Worm (Caenorhabditis elegans): ENCODE results near the gene dli-1.
"Not testable (repeated sequence)": the region's sequence is repeated elsewhere in the genome, so short reads cannot be mapped to it uniquely, and the experiment has no call there.

The dli-1 gene

DNA sequence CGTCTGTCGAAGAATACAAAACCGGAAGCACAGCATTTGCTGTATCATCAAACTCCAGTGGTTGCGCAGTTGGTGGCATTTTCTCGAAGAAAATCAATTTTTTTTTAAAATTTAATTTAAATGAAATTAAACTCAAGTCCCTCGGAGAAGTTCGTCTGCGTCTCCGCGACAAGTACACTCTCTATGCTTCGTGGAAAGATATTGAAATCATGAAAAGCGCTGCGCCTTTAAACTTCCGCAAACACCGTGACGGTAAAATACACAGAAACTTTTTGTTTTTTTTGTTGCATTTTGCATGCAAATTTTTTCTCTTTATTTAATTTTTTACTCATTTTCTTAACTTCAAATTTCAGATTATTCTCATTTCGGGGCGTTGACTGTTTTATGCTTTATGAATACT is at the start of gene dli-1, which contains the start of the genes tin-9.2 and exos-4.1 (continued):
- TF ChIP-seq nhr-111 (GFP tag; optimal IDR thresholded peaks at IDR 0.05): no peak

DNA sequence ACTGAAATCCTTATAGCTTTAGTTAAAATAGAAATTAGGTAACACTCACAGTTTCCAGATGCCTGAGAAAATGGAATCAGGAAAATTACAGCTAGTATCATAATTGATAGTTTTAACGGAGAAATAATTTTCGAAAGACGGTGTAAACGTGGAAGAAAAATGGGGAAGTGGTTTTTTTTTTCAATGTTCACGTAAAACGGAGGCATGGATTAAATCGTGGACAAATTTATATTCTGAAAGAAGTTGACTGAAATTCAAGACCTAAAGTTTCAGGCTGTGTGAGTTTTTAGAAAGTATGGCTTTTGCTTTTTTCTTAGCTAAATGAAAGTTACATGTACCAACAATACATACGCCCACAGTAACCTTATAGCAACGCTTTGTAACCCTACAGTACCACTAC is 43.7 kb upstream of the dli-1 start, which contains the start of gene spe-43:
TSS of gene spe-43 (minus strand) at position 101 of the 400 bp plus-strand sequence.
- TF ChIP-seq ceh-62 (tag; optimal IDR thresholded peaks at IDR 0.05) (no peak), egl-43 (GFP tag; IDR thresholded peaks at IDR 0.05) (no peak), lin-38 (GFP tag; IDR thresholded peaks at IDR 0.05) (no peak), php-3 (GFP tag; IDR thresholded peaks at IDR 0.05) (no peak), set-16 (GFP tag; IDR thresholded peaks at IDR 0.05) (no peak), unc-62 (GFP tag; optimal IDR thresholded peaks at IDR 0.05 in 1 of 2) (no peak), unc-62 (tag; optimal IDR thresholded peaks at IDR 0.05) (no peak), snpc-4 (tag; optimal IDR thresholded peaks at IDR 0.05) (no peak), F10B5.3 (tag; optimal IDR thresholded peaks at IDR 0.05) (no peak), nhr-237 (tag; optimal IDR thresholded peaks at IDR 0.05) (no peak), nhr-102 (tag; optimal IDR thresholded peaks at IDR 0.05) (no peak), zip-11 (GFP tag; IDR thresholded peaks at IDR 0.05) (no peak), Y5F2A.4 (GFP tag; optimal IDR thresholded peaks at IDR 0.05) (no peak), ceh-44 (GFP tag; IDR thresholded peaks at IDR 0.05) (no peak), dpl-1 (GFP tag; optimal IDR thresholded peaks at IDR 0.05) (no peak), nhr-11 (tag; optimal IDR thresholded peaks at IDR 0.05) (no peak), aly-2 (tag; optimal IDR thresholded peaks at IDR 0.05) (no peak), T26A8.4 (GFP tag; IDR thresholded peaks at IDR 0.05) (no peak), duxl-1 (tag; optimal IDR thresholded peaks at IDR 0.05; ENCODE audit: poor library complexity) (no peak), skn-1 (tag; optimal IDR thresholded peaks at IDR 0.05) (no peak)

DNA sequence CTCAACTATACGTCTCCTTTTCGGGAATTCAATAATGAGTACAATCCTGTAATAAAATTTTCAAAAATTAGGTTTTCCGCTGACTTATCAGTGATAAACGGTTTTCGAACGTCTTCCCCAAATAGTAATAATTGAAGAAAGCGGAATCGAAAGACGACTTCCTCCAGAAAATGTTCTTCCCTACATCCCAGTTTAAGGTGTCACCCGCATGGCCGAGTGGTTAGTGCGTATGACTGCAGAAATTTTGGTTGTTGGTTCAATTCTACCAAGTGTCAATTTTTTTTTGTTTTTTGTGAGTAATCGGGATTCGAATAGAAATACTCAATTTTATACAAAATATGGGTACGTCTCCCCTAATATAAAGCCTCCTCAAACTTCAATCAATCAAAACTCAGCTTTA is 42.2 kb upstream of the dli-1 start:
- TF ChIP-seq D1046.2 (GFP tag; IDR thresholded peaks at IDR 0.05) (peak; percentile 44; the same call in 1 of the 2 replicates), pha-4 (GFP tag; IDR thresholded peaks at IDR 0.05) (peak; percentile 76), snpc-1.2 (GFP tag; IDR thresholded peaks at IDR 0.05) (peak; percentile 87), lin-38 (GFP tag; IDR thresholded peaks at IDR 0.05) (peak; percentile 76), Y48G9A.11 (GFP tag; IDR thresholded peaks at IDR 0.05) (peak; percentile 64), lim-7 (GFP tag; IDR thresholded peaks at IDR 0.05) (peak; percentile 92), egl-43 (GFP tag; IDR thresholded peaks at IDR 0.05) (peak; percentile 87), F26F4.8 (GFP tag; conservative IDR thresholded peaks at IDR 0.05) (peak; percentile 91), lin-1 (GFP tag; IDR thresholded peaks at IDR 0.05) (peak; percentile 56; the same call in 1 of the 2 replicates), arid-1 (GFP tag; conservative IDR thresholded peaks at IDR 0.05) (peak; percentile 88), Y75B8A.6 (GFP tag; IDR thresholded peaks at IDR 0.05) (0 out of 2 replicates have a peak, but pooled peaks have one; percentile 68), mes-2 (tag; optimal IDR thresholded peaks at IDR 0.05; ENCODE audit: poor library complexity, severe bottlenecking) (peak; percentile 18), Y105C5A.15 (GFP tag; IDR thresholded peaks at IDR 0.05) (peak; percentile 71; the same call in 1 of the 2 replicates), vab-7 (GFP tag; IDR thresholded peaks at IDR 0.05) (peak; percentile 85), F44E2.7 (GFP tag; IDR thresholded peaks at IDR 0.05) (peak; percentile 81; the same call in 1 of the 2 replicates), madf-9 (GFP tag; conservative IDR thresholded peaks at IDR 0.05) (peak; percentile 69), ctbp-1 (GFP tag; IDR thresholded peaks at IDR 0.05) (peak; percentile 53; the same call in 1 of the 2 replicates), saeg-2 (GFP tag; IDR thresholded peaks at IDR 0.05) (0 out of 2 replicates have a peak, but pooled peaks have one; percentile 41), dmd-6 (GFP tag; IDR thresholded peaks at IDR 0.05) (0 out of 2 replicates have a peak, but pooled peaks have one; percentile 10), php-3 (GFP tag; IDR thresholded peaks at IDR 0.05) (0 out of 2 replicates have a peak, but pooled peaks have one; percentile 9), T26A8.4 (GFP tag; IDR thresholded peaks at IDR 0.05) (peak; percentile 59), tra-1 (GFP tag; IDR thresholded peaks at IDR 0.05) (peak; percentile 47; the same call in 1 of the 2 replicates), ceh-44 (GFP tag; IDR thresholded peaks at IDR 0.05) (0 out of 2 replicates have a peak, but pooled peaks have one; percentile 58), ZK337.2 (GFP tag; IDR thresholded peaks at IDR 0.05) (0 out of 2 replicates have a peak, but pooled peaks have one; percentile 12), mdt-29 (GFP tag; IDR thresholded peaks at IDR 0.05) (peak; percentile 63; the same call in 1 of the 2 replicates), madf-5 (GFP tag; IDR thresholded peaks at IDR 0.05) (peak; percentile 76 to 82; a peak in 1 of 4 replicates), dmd-8 (GFP tag; IDR thresholded peaks at IDR 0.05) (peak; percentile 82), hmg-1.1 (GFP tag; IDR thresholded peaks at IDR 0.05) (peak; percentile 39; the same call in 1 of the 2 replicates), zfp-3 (GFP tag; conservative IDR thresholded peaks at IDR 0.05) (peak; percentile 27; the same call in 1 of the 2 replicates)
- TF ChIP-seq pha-4 (tag; optimal IDR thresholded peaks at IDR 0.05): not testable (repeated sequence)

All from whole organism, L4 larva.